Fruit fly (Drosophila melanogaster) whole organism, prepupa: ENCODE data around the gene Dscam3.

Experiments used
- Eip78C ChIP-seq: fragments of 200-800 bp; sonication (Bioruptor generic); peaks from one replicate; lab custom pipeline; 2016; ENCODE audit warnings: missing biosample characterization, missing genetic modification characterization
- spab ChIP-seq: fragments of 200-800 bp; sonication (Bioruptor generic); optimal IDR thresholded peaks from 2 replicates; lab custom pipeline; 2017; ENCODE audit warnings: missing biosample characterization, mild to moderate bottlenecking, missing genetic modification characterization, missing genetic modification reagents

DNA sequence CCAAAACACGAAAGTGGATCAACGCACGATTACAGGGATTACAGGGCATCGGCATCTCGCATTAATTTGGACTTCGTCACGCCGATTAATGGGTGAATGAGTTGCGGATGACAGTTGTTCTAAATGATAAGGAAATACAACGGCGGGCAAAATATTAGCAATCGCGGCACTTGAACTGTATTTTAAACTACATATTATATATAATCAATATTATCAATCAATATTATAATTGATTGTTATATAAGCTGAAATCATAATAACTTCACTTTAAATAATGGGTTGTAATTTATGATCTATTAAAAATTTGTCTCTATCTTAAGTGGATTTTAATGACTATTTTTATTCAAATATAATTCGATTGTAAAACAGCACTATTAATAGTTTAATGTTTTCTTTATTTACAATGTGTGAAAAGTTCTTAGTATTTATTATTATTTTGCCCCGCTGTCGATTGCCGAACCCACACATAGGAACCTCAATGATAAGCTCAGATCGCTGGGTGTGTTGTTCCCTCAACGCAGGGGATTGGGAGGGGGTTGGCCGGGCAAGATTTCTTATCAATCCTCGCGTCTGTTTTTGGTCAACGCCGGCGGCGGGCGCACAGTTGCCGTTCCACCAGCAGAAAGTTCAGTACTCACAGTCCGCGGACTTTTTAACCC lies 29.8 kb upstream of the Dscam3 start:
- TF ChIP-seq Eip78C, result peak; percentile 75
- peak; percentile 35 for TF ChIP-seq spab (GFP tag; lab: Kevin White, UChicago)
